Worm (Caenorhabditis elegans) whole organism, L4 larva: ENCODE measurements around the gene gadr-2.

ENCODE experiments used
- nhr-48 ChIP-seq: sonication (generic microtip); optimal IDR thresholded peaks from 2 replicates; lab custom pipeline; 2016; ENCODE audit warnings: mild to moderate bottlenecking, missing genetic modification characterization, missing compliant biosample characterization

Gene gadr-2

DNA sequence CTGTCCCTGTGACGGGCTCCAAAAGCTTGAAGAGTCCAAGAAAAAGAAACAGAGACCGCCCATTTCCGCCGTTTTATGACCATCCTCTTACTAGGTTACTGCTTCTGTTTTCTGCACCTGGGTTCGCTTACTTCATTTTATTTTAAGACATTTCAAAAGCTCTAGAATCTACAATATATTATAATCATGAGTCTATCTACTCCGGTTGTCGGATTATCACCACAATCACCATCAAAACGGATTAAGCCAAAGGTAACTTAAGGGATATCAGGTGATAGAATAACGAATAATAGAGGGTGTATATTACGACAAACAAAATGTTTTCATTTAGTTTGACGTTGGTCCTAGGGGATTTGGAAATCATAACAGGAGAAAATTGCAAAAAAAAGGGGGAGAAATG lies 52.6 kb downstream of the gadr-2 start:
- no peak for TF ChIP-seq nhr-48 (tag; lab: Kevin White, UChicago)
